Worm (Caenorhabditis elegans) whole organism, L4 larva: ENCODE data around the gene ZK666.12.
A peak's percentile ranks its signal among the peaks of the same experiment; 100 is the strongest.

Source experiments
- F44E2.7 ChIP-seq: fragments of 200-800 bp; sonication (Bioruptor generic); IDR thresholded peaks from 2 replicates; pipeline ENCODE4 v2.1.2; 2022; ENCODE audit warnings: missing genetic modification characterization, missing compliant biosample characterization
- T26A8.4 ChIP-seq: fragments of 200-800 bp; sonication (Bioruptor generic); IDR thresholded peaks from 2 replicates; pipeline ENCODE4 v1.3.6; 2022; ENCODE audit warnings: missing genetic modification characterization, missing compliant biosample characterization
- Y105C5A.15 ChIP-seq: fragments of 200-800 bp; sonication (Bioruptor generic); IDR thresholded peaks from 2 replicates; pipeline ENCODE4 v1.3.6; 2022; ENCODE audit warnings: missing genetic modification characterization, missing compliant biosample characterization
- Y48G9A.11 ChIP-seq: fragments of 200-800 bp; sonication (Bioruptor generic); IDR thresholded peaks from 2 replicates; pipeline ENCODE4 v1.3.6; 2022; ENCODE audit warnings: missing genetic modification reagents, missing genetic modification characterization, missing compliant biosample characterization
- Y5F2A.4 ChIP-seq: fragments of 200-800 bp; sonication (Bioruptor generic); optimal IDR thresholded peaks from 2 replicates; lab custom pipeline; 2018; ENCODE audit warnings: mild to moderate bottlenecking, missing genetic modification characterization, missing compliant biosample characterization
- ZK337.2 ChIP-seq: fragments of 200-800 bp; sonication (Bioruptor generic); IDR thresholded peaks from 2 replicates; pipeline ENCODE4 v1.3.6; 2022; ENCODE audit warnings: missing genetic modification reagents, missing genetic modification characterization, missing compliant biosample characterization
- ZK546.5 ChIP-seq, 2 experiments: sonication (generic microtip); optimal IDR thresholded peaks; 2 replicates each; lab custom pipeline; 2017; ENCODE audit warnings: missing biosample characterization in 2 of 2, missing genetic modification characterization in 2 of 2
- ama-1 ChIP-seq: fragments of 150-350 bp; optimal IDR thresholded peaks from 2 replicates; lab custom pipeline; 2014; ENCODE audit warnings: inconsistent platforms, mixed read lengths
- ceh-20 ChIP-seq: fragments of 200-800 bp; sonication (Bioruptor generic); IDR thresholded peaks from 2 replicates; pipeline ENCODE4 v1.3.6; 2022; ENCODE audit warnings: missing genetic modification reagents, missing genetic modification characterization, missing compliant biosample characterization
- ceh-28 ChIP-seq: fragments of 150-350 bp; optimal IDR thresholded peaks from 2 replicates; lab custom pipeline; 2014; ENCODE audit warnings: missing biosample characterization, missing genetic modification reagents, missing genetic modification characterization
- ceh-44 ChIP-seq: fragments of 200-800 bp; sonication (Bioruptor generic); IDR thresholded peaks from 2 replicates; pipeline ENCODE4 v1.3.6; 2022; ENCODE audit warnings: missing genetic modification reagents, missing genetic modification characterization, missing compliant biosample characterization
- ces-1 ChIP-seq: fragments of 150-350 bp; sonication (generic microtip); optimal IDR thresholded peaks from 4 replicates; lab custom pipeline; 2014; ENCODE audit warnings: missing biosample characterization, missing genetic modification reagents, missing genetic modification characterization
- cey-2 ChIP-seq: sonication (generic microtip); optimal IDR thresholded peaks from 3 replicates; lab custom pipeline; 2017; ENCODE audit warnings: missing genetic modification characterization, mild to moderate bottlenecking, missing compliant biosample characterization, antibody characterized with exemption, borderline replicate concordance; ENCODE audit not compliant: insufficient read depth
- daf-12 ChIP-seq: fragments of 150-350 bp; optimal IDR thresholded peaks from 2 replicates; lab custom pipeline; 2014; ENCODE audit warnings: missing biosample characterization, missing genetic modification reagents, missing genetic modification characterization
- daf-16 ChIP-seq, 3 experiments: sonication (generic microtip); optimal IDR thresholded peaks; 2 replicates each; lab custom pipeline; 2016 to 2017; ENCODE audit warnings: missing genetic modification characterization in 3 of 3, missing genetic modification reagents in 3 of 3, mild to moderate bottlenecking in 2 of 3, missing compliant biosample characterization in 2 of 3, missing biosample characterization in 1 of 3, moderate library complexity in 1 of 3
- dmd-9 ChIP-seq: fragments of 200-800 bp; sonication (Bioruptor generic); IDR thresholded peaks from 2 replicates; pipeline ENCODE4 v1.3.6; 2022; ENCODE audit warnings: missing genetic modification reagents, missing genetic modification characterization, missing compliant biosample characterization
- hif-1 ChIP-seq, 2 experiments: sonication (generic microtip); optimal IDR thresholded peaks; 2 replicates each; lab custom pipeline; 2016 to 2017; ENCODE audit warnings: missing compliant biosample characterization in 2 of 2, missing genetic modification characterization in 2 of 2, missing genetic modification reagents in 2 of 2, missing genotype in 2 of 2, mild to moderate bottlenecking in 1 of 2
- hlh-11 ChIP-seq: fragments of 200-800 bp; sonication (Bioruptor generic); optimal IDR thresholded peaks from 2 replicates; lab custom pipeline; 2018; ENCODE audit warnings: mild to moderate bottlenecking, missing genetic modification characterization, missing compliant biosample characterization
- hmg-1.1 ChIP-seq: fragments of 200-800 bp; sonication (Bioruptor generic); IDR thresholded peaks from 2 replicates; pipeline ENCODE4 v1.3.6; 2022; ENCODE audit warnings: missing genetic modification reagents, missing genetic modification characterization, missing compliant biosample characterization
- jun-1 ChIP-seq: fragments of 150-350 bp; optimal IDR thresholded peaks from 2 replicates; lab custom pipeline; 2014; ENCODE audit warnings: missing biosample characterization, missing genetic modification reagents, missing genetic modification characterization
- lim-7 ChIP-seq: fragments of 200-800 bp; sonication (Bioruptor generic); IDR thresholded peaks from 2 replicates; pipeline ENCODE4 v1.3.6; 2022; ENCODE audit warnings: missing genetic modification characterization, missing compliant biosample characterization
- lin-1 ChIP-seq: fragments of 200-800 bp; sonication (Bioruptor generic); IDR thresholded peaks from 2 replicates; pipeline ENCODE4 v1.3.6; 2022; ENCODE audit warnings: missing genetic modification reagents, missing genetic modification characterization, missing compliant biosample characterization
- lin-13 ChIP-seq: fragments of 150-350 bp; optimal IDR thresholded peaks from 2 replicates; lab custom pipeline; 2014; ENCODE audit warnings: missing biosample characterization, missing genetic modification reagents, missing genetic modification characterization
- lsy-2 ChIP-seq, 2 experiments: fragments of 150-350 bp in 1 of 2; sonication (generic microtip) in 1 of 2; optimal IDR thresholded peaks; 2 replicates each; lab custom pipeline; 2014 to 2017; ENCODE audit warnings: missing biosample characterization in 2 of 2, missing genetic modification characterization in 2 of 2
- mdl-1 ChIP-seq, 2 experiments: fragments of 150-350 bp in 1 of 2; sonication (generic microtip) in 1 of 2; optimal IDR thresholded peaks; 2 replicates each; lab custom pipeline; 2014 to 2017; ENCODE audit warnings: missing biosample characterization in 2 of 2, missing genetic modification characterization in 2 of 2
- mep-1 ChIP-seq: fragments of 150-350 bp; sonication (generic microtip); optimal IDR thresholded peaks from 3 replicates; lab custom pipeline; 2014; ENCODE audit warnings: missing biosample characterization, missing genetic modification characterization
- mes-2 ChIP-seq: sonication (generic microtip); optimal IDR thresholded peaks from 2 replicates; lab custom pipeline; 2016; ENCODE audit warnings: missing genotype, mild to moderate bottlenecking, missing genetic modification characterization, missing compliant biosample characterization; ENCODE audit not compliant: poor library complexity, severe bottlenecking
- mxl-3 ChIP-seq: fragments of 200-800 bp; sonication (Bioruptor generic); optimal IDR thresholded peaks from 2 replicates; lab custom pipeline; 2018; ENCODE audit warnings: mild to moderate bottlenecking, missing genetic modification characterization, missing compliant biosample characterization
- nhr-10 ChIP-seq: fragments of 150-350 bp; optimal IDR thresholded peaks from 2 replicates; lab custom pipeline; 2014; ENCODE audit warnings: missing biosample characterization, missing genetic modification characterization
- nhr-102 ChIP-seq: sonication (generic microtip); optimal IDR thresholded peaks from 2 replicates; lab custom pipeline; 2016; ENCODE audit warnings: mild to moderate bottlenecking, missing genetic modification characterization, moderate library complexity, missing compliant biosample characterization
- nhr-11 ChIP-seq: fragments of 150-350 bp; optimal IDR thresholded peaks from 2 replicates; lab custom pipeline; 2014; ENCODE audit warnings: missing biosample characterization, missing genetic modification characterization
- nhr-237 ChIP-seq: sonication (generic microtip); optimal IDR thresholded peaks from 2 replicates; lab custom pipeline; 2017; ENCODE audit warnings: missing biosample characterization, missing genetic modification characterization
- nhr-28 ChIP-seq: fragments of 150-350 bp; optimal IDR thresholded peaks from 2 replicates; lab custom pipeline; 2014; ENCODE audit warnings: missing biosample characterization, missing genetic modification characterization
- nhr-42 ChIP-seq: fragments of 200-800 bp; sonication (Bioruptor generic); IDR thresholded peaks from 2 replicates; pipeline ENCODE4 v1.3.6; 2022; ENCODE audit warnings: missing genetic modification characterization, missing compliant biosample characterization
- nhr-77 ChIP-seq: fragments of 150-350 bp; optimal IDR thresholded peaks from 2 replicates; lab custom pipeline; 2014; ENCODE audit warnings: missing biosample characterization, missing genetic modification characterization
- pha-4 ChIP-seq, 2 experiments: fragments of 150-350 bp in 1 of 2; fragments of 200-800 bp in 1 of 2; sonication (Bioruptor generic) in 1 of 2; IDR thresholded peaks in 1 of 2; optimal IDR thresholded peaks in 1 of 2; 2 replicates each; pipeline versions ENCODE4 v1.3.6 to Lab custom; 2014 to 2022; ENCODE audit warnings: missing genetic modification characterization in 2 of 2, missing genetic modification reagents in 2 of 2, missing biosample characterization in 1 of 2, missing compliant biosample characterization in 1 of 2
- rbr-2 ChIP-seq: sonication (generic microtip); optimal IDR thresholded peaks from 2 replicates; lab custom pipeline; 2016; ENCODE audit warnings: missing genotype, missing genetic modification characterization, missing compliant biosample characterization
- saeg-2 ChIP-seq: fragments of 200-800 bp; sonication (Bioruptor generic); IDR thresholded peaks from 2 replicates; pipeline ENCODE4 v1.3.6; 2022; ENCODE audit warnings: missing genetic modification reagents, missing genetic modification characterization, missing compliant biosample characterization
- set-16 ChIP-seq: fragments of 200-800 bp; sonication (Bioruptor generic); IDR thresholded peaks from 2 replicates; pipeline ENCODE4 v1.3.6; 2022; ENCODE audit warnings: missing genetic modification reagents, missing genetic modification characterization, missing compliant biosample characterization
- skn-1 ChIP-seq: fragments of 150-350 bp; optimal IDR thresholded peaks from 2 replicates; lab custom pipeline; 2014; ENCODE audit warnings: missing biosample characterization, missing genetic modification characterization
- snpc-4 ChIP-seq: fragments of 150-350 bp; optimal IDR thresholded peaks from 2 replicates; lab custom pipeline; 2014; ENCODE audit warnings: missing biosample characterization, missing genetic modification characterization
- spr-3 ChIP-seq: fragments of 200-800 bp; sonication (Bioruptor generic); optimal IDR thresholded peaks from 2 replicates; lab custom pipeline; 2018; ENCODE audit warnings: mild to moderate bottlenecking, missing genetic modification characterization, missing compliant biosample characterization
- unc-130 ChIP-seq: sonication (generic microtip); optimal IDR thresholded peaks from 2 replicates; lab custom pipeline; 2016; ENCODE audit warnings: missing genetic modification reagents, missing genetic modification characterization, missing compliant biosample characterization
- unc-62 ChIP-seq, 3 experiments: fragments of 150-350 bp in 1 of 3; sonication (generic microtip); optimal IDR thresholded peaks in 2 of 3; peaks in 1 of 3; 1 replicate in 1 of 3; 2 replicates in 2 of 3; lab custom pipeline; 2014 to 2017; ENCODE audit warnings: missing biosample characterization in 3 of 3, missing genetic modification characterization in 3 of 3, missing genetic modification reagents in 3 of 3, missing genotype in 1 of 3
- zfp-2 ChIP-seq: sonication (generic microtip); optimal IDR thresholded peaks from 2 replicates; lab custom pipeline; 2016; ENCODE audit warnings: mild to moderate bottlenecking, missing genetic modification characterization, missing compliant biosample characterization
- zip-2 ChIP-seq: fragments of 150-350 bp; optimal IDR thresholded peaks from 2 replicates; lab custom pipeline; 2014; ENCODE audit warnings: missing biosample characterization, missing genetic modification characterization
- ztf-7 ChIP-seq: fragments of 150-350 bp; optimal IDR thresholded peaks from 2 replicates; lab custom pipeline; 2014; ENCODE audit warnings: missing biosample characterization, missing genetic modification characterization

The ZK666.12 gene

DNA sequence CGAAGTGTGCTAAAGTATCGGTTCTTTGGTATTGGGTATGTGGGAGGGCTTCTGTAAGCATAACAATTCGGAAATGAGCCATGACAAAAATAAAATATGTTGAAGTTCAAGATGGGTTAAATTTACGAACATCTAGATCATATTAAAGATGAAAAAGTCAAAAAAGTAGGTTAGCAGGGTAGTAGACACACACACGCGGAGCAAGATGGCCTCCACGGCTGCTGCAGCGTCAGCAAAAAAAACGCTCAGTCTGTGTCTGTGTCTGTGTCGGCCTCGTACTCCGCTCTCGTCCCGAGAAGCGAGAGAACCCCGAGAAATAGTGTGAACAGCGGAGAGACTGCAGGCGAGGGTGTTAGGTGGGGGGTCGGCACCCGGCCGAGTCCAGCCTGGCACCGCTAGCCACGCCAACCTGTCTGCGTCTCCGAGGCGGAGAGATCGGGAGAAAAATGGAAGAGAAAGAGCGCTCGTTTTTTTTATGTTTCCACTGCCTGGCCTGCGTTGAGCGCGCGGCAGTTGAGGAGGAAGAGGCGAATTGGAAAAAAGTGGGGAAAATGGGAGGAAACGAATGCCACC lies 6.6 kb downstream of the ZK666.12 start, which contains the start of gene myrf-1 (continued):
- peak; percentile 92 for TF ChIP-seq rbr-2 (tag; lab: Kevin White, UChicago)
- no peak for TF ChIP-seq ama-1 (lab: Kevin White, UChicago)
- TF ChIP-seq Y105C5A.15 = no peak
- TF ChIP-seq zfp-2 (tag; lab: Kevin White, UChicago) = peak; percentile 10
- peak; percentile 73 for TF ChIP-seq ceh-20 (GFP tag; lab: Robert Waterston, UW)
- TF ChIP-seq mxl-3 = peak; percentile 96
- TF ChIP-seq nhr-77 = peak; percentile 89
- TF ChIP-seq Y48G9A.11 (GFP tag; lab: Robert Waterston, UW) = no peak
- TF ChIP-seq lin-13 (GFP tag; lab: Kevin White, UChicago) = peak; percentile 47
- peak; percentile 98 for TF ChIP-seq hlh-11 (tag; lab: Kevin White, UChicago)
- no peak for TF ChIP-seq F44E2.7
- TF ChIP-seq ces-1 = no peak
- TF ChIP-seq nhr-102 (tag; lab: Kevin White, UChicago) = peak; percentile 63
- no peak for TF ChIP-seq ZK546.5 (tag; optimal IDR thresholded peaks at IDR 0.05; lab: Kevin White, UChicago)
- TF ChIP-seq dmd-9 (GFP tag; lab: Robert Waterston, UW) = 0 out of 2 replicates have a peak, but pooled peaks have one; percentile 31
- TF ChIP-seq lin-1 = peak; percentile 78
- peak; percentile 94 for TF ChIP-seq hmg-1.1 (GFP tag; lab: Robert Waterston, UW)
- no peak for TF ChIP-seq ceh-28 (tag; lab: Kevin White, UChicago)
- TF ChIP-seq pha-4 (GFP tag; IDR thresholded peaks at IDR 0.05; lab: Robert Waterston, UW) = peak; percentile 85
- TF ChIP-seq pha-4 (tag; optimal IDR thresholded peaks at IDR 0.05; lab: Kevin White, UChicago) = peak; percentile 32
- TF ChIP-seq hif-1 (tag; optimal IDR thresholded peaks at IDR 0.05; lab: Kevin White, UChicago) = peak in 1 of 2 experiments; percentile 88
- TF ChIP-seq ZK337.2 (GFP tag; lab: Robert Waterston, UW) = no peak
- peak; percentile 90 for TF ChIP-seq T26A8.4
- TF ChIP-seq cey-2 (tag; lab: Kevin White, UChicago) = no peak
- TF ChIP-seq unc-130 (GFP tag; lab: Kevin White, UChicago) = no peak
- TF ChIP-seq nhr-10 (tag; lab: Kevin White, UChicago) = no peak
- TF ChIP-seq lsy-2 (tag; optimal IDR thresholded peaks at IDR 0.05; lab: Kevin White, UChicago) = peak; percentile 25 to 74
- TF ChIP-seq nhr-237 (tag; lab: Kevin White, UChicago) = no peak
- peak; percentile 69; the same call in 1 of the 2 replicates for TF ChIP-seq nhr-42 (GFP tag; lab: Robert Waterston, UW)
- peak; percentile 48 for TF ChIP-seq spr-3 (GFP tag; lab: Kevin White, UChicago)
- TF ChIP-seq saeg-2 (GFP tag; lab: Robert Waterston, UW) = peak; percentile 84; the same call in 1 of the 2 replicates
- TF ChIP-seq zip-2 = no peak
- 0 out of 2 replicates have a peak, but pooled peaks have one; percentile 42 for TF ChIP-seq ceh-44 (GFP tag; lab: Robert Waterston, UW)
- peak; percentile 36 for TF ChIP-seq ztf-7 (tag; lab: Kevin White, UChicago)
- TF ChIP-seq daf-12 (tag; lab: Kevin White, UChicago) = no peak
- TF ChIP-seq snpc-4 (tag; lab: Kevin White, UChicago) = no peak
- TF ChIP-seq, all 104 proteins: peak for 59

DNA sequence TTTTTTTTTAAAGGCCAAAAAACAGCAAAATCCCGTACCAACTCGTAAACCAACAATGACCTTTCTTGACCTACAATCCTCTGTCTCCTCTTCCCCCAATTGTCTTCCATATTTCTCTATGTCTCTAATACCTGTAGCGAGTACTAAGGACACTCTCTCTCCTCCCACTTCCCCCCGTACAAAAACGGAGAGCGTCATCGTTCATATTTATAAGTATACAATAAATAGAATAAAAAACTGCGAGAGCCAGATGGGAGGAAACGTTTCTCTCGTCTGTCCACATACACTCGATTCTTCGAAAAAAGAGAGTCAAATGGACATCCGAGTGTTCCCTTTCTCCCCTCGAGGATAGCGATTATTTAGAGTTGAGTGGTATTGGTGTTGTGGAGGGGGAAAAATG lies 8.7 kb downstream of the ZK666.12 start:
- TF ChIP-seq daf-12 (tag; lab: Kevin White, UChicago) (no peak), Y5F2A.4 (no peak), set-16 (GFP tag; lab: Robert Waterston, UW) (no peak), jun-1 (no peak), ZK546.5 (tag; optimal IDR thresholded peaks at IDR 0.05; lab: Kevin White, UChicago) (no peak), hlh-11 (tag; lab: Kevin White, UChicago) (peak; percentile 25), lim-7 (GFP tag; lab: Robert Waterston, UW) (no peak), daf-16 (GFP tag; optimal IDR thresholded peaks at IDR 0.05; lab: Kevin White, UChicago) (no peak), daf-16 (tag; optimal IDR thresholded peaks at IDR 0.05; lab: Kevin White, UChicago) (peak; percentile 6), mes-2 (tag; lab: Kevin White, UChicago) (no peak), mep-1 (tag; lab: Kevin White, UChicago) (peak; percentile 43), nhr-28 (peak; percentile 13), ama-1 (lab: Kevin White, UChicago) (no peak), unc-62 (GFP tag; optimal IDR thresholded peaks at IDR 0.05 in 1 of 2; lab: Kevin White, UChicago) (peak in 1 of 2 experiments; percentile 12), unc-62 (tag; optimal IDR thresholded peaks at IDR 0.05; lab: Kevin White, UChicago) (no peak), spr-3 (GFP tag; lab: Kevin White, UChicago) (no peak), pha-4 (GFP tag; IDR thresholded peaks at IDR 0.05; lab: Robert Waterston, UW) (no peak), pha-4 (tag; optimal IDR thresholded peaks at IDR 0.05; lab: Kevin White, UChicago) (peak; percentile 88), mdl-1 (tag; optimal IDR thresholded peaks at IDR 0.05; lab: Kevin White, UChicago) (no peak), nhr-11 (tag; lab: Kevin White, UChicago) (no peak), mxl-3 (no peak), skn-1 (tag; lab: Kevin White, UChicago) (no peak)
